Worm (Caenorhabditis elegans): Measurements from ENCODE around the gene srab-26.

- TF ChIP-seq ztf-11 (tag; optimal IDR thresholded peaks at IDR 0.05) (no peak), mdt-29 (GFP tag; IDR thresholded peaks at IDR 0.05) (no peak), aly-2 (tag; optimal IDR thresholded peaks at IDR 0.05) (no peak), nhr-28 (tag; optimal IDR thresholded peaks at IDR 0.05) (no peak), daf-19 (GFP tag; conservative IDR thresholded peaks at IDR 0.05) (no peak), nhr-11 (tag; optimal IDR thresholded peaks at IDR 0.05) (no peak), ceh-62 (tag; optimal IDR thresholded peaks at IDR 0.05) (no peak), unc-39 (tag; optimal IDR thresholded peaks at IDR 0.05) (no peak), pha-4 (GFP tag; IDR thresholded peaks at IDR 0.05) (no peak), pha-4 (tag; optimal IDR thresholded peaks at IDR 0.05) (no peak), fkh-10 (GFP tag; optimal IDR thresholded peaks at IDR 0.05) (no peak)
Observed at ce11 chrV:9909624-9910023, 30.3 kb upstream of the srab-26 start.
